Fruit fly (Drosophila melanogaster): Measurements from ENCODE around the gene sog.
A peak's percentile ranks its signal among the peaks of the same experiment; 100 is the strongest.

sog gene

DNA sequence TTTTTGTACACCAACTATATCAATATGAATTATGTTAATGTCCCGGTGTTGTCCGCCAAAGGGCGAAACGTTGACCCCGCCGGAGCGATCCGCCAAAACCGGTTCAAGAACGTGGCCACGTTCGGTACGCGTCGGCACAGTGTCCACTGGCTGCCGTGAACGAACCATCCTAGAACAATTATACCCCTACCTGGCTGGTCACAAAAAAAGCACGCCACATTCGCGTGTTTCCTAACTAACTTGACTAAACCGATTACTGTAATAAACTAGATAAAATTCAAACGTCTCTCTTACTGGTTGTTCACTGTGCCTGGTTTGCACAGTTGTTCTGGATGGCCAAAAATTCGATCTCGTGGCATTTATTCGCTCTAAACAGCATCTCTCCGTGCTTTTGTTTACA is 53.7 kb downstream of the sog start (continued):
- peak; percentile 59 for TF ChIP-seq YL-1 (GFP tag; optimal IDR thresholded peaks at IDR 0.05)
- TF ChIP-seq MTF-1 (GFP tag; optimal IDR thresholded peaks at IDR 0.05; ENCODE audit: borderline replicate concordance), result peak; percentile 87
- TF ChIP-seq HmgZ (tag; optimal IDR thresholded peaks at IDR 0.05), result peak; percentile 94
- peak; percentile 82 for TF ChIP-seq ttk (GFP tag; IDR thresholded peaks at IDR 0.05)
- no peak for TF ChIP-seq pan (optimal IDR thresholded peaks at IDR 0.05)
- peak in 1 of 2 experiments; percentile 93 for TF ChIP-seq pan (GFP tag; optimal IDR thresholded peaks at IDR 0.05 in 1 of 2, IDR thresholded peaks at IDR 0.05 in 1 of 2)
- no peak for TF ChIP-seq Hr39 (optimal IDR thresholded peaks at IDR 0.05)
- TF ChIP-seq CG30431 (GFP tag; optimal IDR thresholded peaks at IDR 0.05), result peak; percentile 91
- peak; percentile 77 for TF ChIP-seq dan (GFP tag; IDR thresholded peaks at IDR 0.05)
- TF ChIP-seq dmrt11E (tag; optimal IDR thresholded peaks at IDR 0.05), result peak; percentile 87
- TF ChIP-seq CG17802 (tag; optimal IDR thresholded peaks at IDR 0.05), result peak; percentile 78
- TF ChIP-seq CG12299 (tag; optimal IDR thresholded peaks at IDR 0.05), result peak; percentile 82
- peak; percentile 95 for TF ChIP-seq CG12071 (GFP tag; optimal IDR thresholded peaks at IDR 0.05)
- TF ChIP-seq Hmx (GFP tag; optimal IDR thresholded peaks at IDR 0.05), result peak; percentile 63
- TF ChIP-seq CG2129 (GFP tag; IDR thresholded peaks at IDR 0.05; ENCODE audit: partially characterized antibody), result no peak
- TF ChIP-seq HmgD (GFP tag; optimal IDR thresholded peaks at IDR 0.05), result peak; percentile 70
- TF ChIP-seq CG8281 (tag; optimal IDR thresholded peaks at IDR 0.05), result peak; percentile 70
- no peak for TF ChIP-seq CG14860 (GFP tag; IDR thresholded peaks at IDR 0.05; ENCODE audit: partially characterized antibody)
- peak; percentile 82 for TF ChIP-seq CG12744 (GFP tag; optimal IDR thresholded peaks at IDR 0.05)
- peak; percentile 91 for TF ChIP-seq gem (tag; optimal IDR thresholded peaks at IDR 0.05)
- TF ChIP-seq Sry-δ (GFP tag; optimal IDR thresholded peaks at IDR 0.05), result peak; percentile 53
- TF ChIP-seq CG2712 (tag; optimal IDR thresholded peaks at IDR 0.05), result peak; percentile 90
- peak; percentile 73 for TF ChIP-seq sim (GFP tag; IDR thresholded peaks at IDR 0.05)
- peak; percentile 92 for TF ChIP-seq NfI (GFP tag; optimal IDR thresholded peaks at IDR 0.05)
- TF ChIP-seq CG7271 (tag; optimal IDR thresholded peaks at IDR 0.05), result peak; percentile 47
- TF ChIP-seq Lhr (GFP tag; optimal IDR thresholded peaks at IDR 0.05), result peak; percentile 64
- TF ChIP-seq CG10431 (GFP tag; optimal IDR thresholded peaks at IDR 0.05), result peak; percentile 77
- peak; percentile 8 for TF ChIP-seq BEAF-32 (GFP tag; optimal IDR thresholded peaks at IDR 0.05)
- TF ChIP-seq Atf3 (GFP tag; optimal IDR thresholded peaks at IDR 0.05), result peak; percentile 75
- TF ChIP-seq Atf-2 (GFP tag; optimal IDR thresholded peaks at IDR 0.05), result peak; percentile 83
- TF ChIP-seq dm (GFP tag; optimal IDR thresholded peaks at IDR 0.05), result peak; percentile 85
- TF ChIP-seq CG30403 (GFP tag; optimal IDR thresholded peaks at IDR 0.05), result peak; percentile 88
- peak; percentile 80; the same call in 1 of the 2 replicates for TF ChIP-seq aop (GFP tag; IDR thresholded peaks at IDR 0.05)
- peak; percentile 69 for TF ChIP-seq ham (GFP tag; IDR thresholded peaks at IDR 0.05)
- TF ChIP-seq CG6854 (GFP tag; optimal IDR thresholded peaks at IDR 0.05), result peak; percentile 79
- peak; percentile 88 for TF ChIP-seq CG10147 (GFP tag; optimal IDR thresholded peaks at IDR 0.05)
- peak; percentile 83 for TF ChIP-seq oc (tag; optimal IDR thresholded peaks at IDR 0.05)
- TF ChIP-seq Kr (GFP tag; optimal IDR thresholded peaks at IDR 0.05), result no peak

DNA sequence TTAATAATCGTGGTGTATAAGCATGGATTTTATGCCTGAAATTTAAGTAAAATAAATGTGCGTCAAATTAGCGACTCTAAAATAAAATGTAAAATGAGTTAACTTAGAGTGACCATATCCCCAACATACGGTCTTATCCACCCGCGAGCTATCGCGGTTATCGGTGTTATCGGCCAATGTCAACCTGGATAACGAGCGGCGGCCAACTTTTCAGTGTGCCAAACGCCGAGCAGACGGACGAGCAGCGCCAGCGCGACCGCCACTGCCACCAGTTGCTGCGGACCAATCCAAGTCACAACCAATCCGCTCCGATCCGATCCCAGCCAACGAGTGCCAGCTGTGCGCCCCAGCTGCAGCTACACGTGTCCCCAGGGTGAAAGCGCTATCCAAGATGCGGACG is 55.2 kb downstream of the sog start, which contains the start of the genes cerv and CG7872:
Gene cerv, minus strand, starts transcription at position 129 of the 400 bp plus-strand sequence.
Gene CG7872, plus strand, starts transcription at position 163 of the 400 bp plus-strand sequence.
- TF ChIP-seq Blimp-1 (GFP tag; optimal IDR thresholded peaks at IDR 0.05) (no peak), CG16863 (GFP tag; optimal IDR thresholded peaks at IDR 0.05) (no peak), MESR4 (GFP tag; optimal IDR thresholded peaks at IDR 0.05) (peak; percentile 54), Dbx (GFP tag; IDR thresholded peaks at IDR 0.05) (no peak), Vsx1 (GFP tag; optimal IDR thresholded peaks at IDR 0.05) (no peak), Dek (tag; optimal IDR thresholded peaks at IDR 0.05) (no peak), knrl (GFP tag; IDR thresholded peaks at IDR 0.05; ENCODE audit: partially characterized antibody) (peak; percentile 61), CG13296 (GFP tag; optimal IDR thresholded peaks at IDR 0.05) (no peak), CG17186 (GFP tag; optimal IDR thresholded peaks at IDR 0.05) (peak; percentile 21), sna (GFP tag; IDR thresholded peaks at IDR 0.05; ENCODE audit: partially characterized antibody) (peak; percentile 66), CG34376 (GFP tag; optimal IDR thresholded peaks at IDR 0.05) (peak; percentile 2), scrt (GFP tag; optimal IDR thresholded peaks at IDR 0.05) (peak; percentile 30), nmo (GFP tag; optimal IDR thresholded peaks at IDR 0.05) (peak; percentile 1), CG12659 (GFP tag; optimal IDR thresholded peaks at IDR 0.05) (peak; percentile 45)
